Worm (Caenorhabditis elegans) whole organism, late embryonic: ENCODE results near the gene F59A6.10.

ENCODE experiments used
- T23F11.4 ChIP-seq: fragments of 200-800 bp; sonication (Bioruptor generic); optimal IDR thresholded peaks from 2 replicates; lab custom pipeline; 2018; ENCODE audit warnings: mild to moderate bottlenecking, missing genetic modification characterization, missing compliant biosample characterization
- ceh-18 ChIP-seq: sonication (generic microtip); optimal IDR thresholded peaks from 2 replicates; lab custom pipeline; 2016; ENCODE audit warnings: missing genetic modification characterization, missing compliant biosample characterization
- ceh-2 ChIP-seq: sonication (generic microtip); optimal IDR thresholded peaks from 2 replicates; lab custom pipeline; 2016; ENCODE audit warnings: missing genotype, missing genetic modification characterization, missing compliant biosample characterization
- ceh-22 ChIP-seq: sonication (generic microtip); optimal IDR thresholded peaks from 2 replicates; lab custom pipeline; 2017; ENCODE audit warnings: missing biosample characterization, missing genetic modification characterization
- ceh-31 ChIP-seq: sonication (generic microtip); optimal IDR thresholded peaks from 2 replicates; lab custom pipeline; 2016; ENCODE audit warnings: missing genetic modification characterization, missing compliant biosample characterization
- ceh-45 ChIP-seq: fragments of 200-800 bp; sonication (Bioruptor generic); IDR thresholded peaks from 2 replicates; pipeline ENCODE4 v1.3.6; 2022; ENCODE audit warnings: missing genetic modification reagents, missing genetic modification characterization, missing compliant biosample characterization
- ceh-9 ChIP-seq: sonication (generic microtip); optimal IDR thresholded peaks from 2 replicates; lab custom pipeline; 2016; ENCODE audit warnings: mild to moderate bottlenecking, missing genetic modification characterization, inconsistent platforms, missing compliant biosample characterization
- fkh-10 ChIP-seq: fragments of 150-350 bp; optimal IDR thresholded peaks from 2 replicates; lab custom pipeline; 2014; ENCODE audit warnings: missing biosample characterization, missing genetic modification reagents, missing genetic modification characterization
- hlh-13 ChIP-seq: fragments of 200-800 bp; sonication (Bioruptor generic); optimal IDR thresholded peaks from 2 replicates; lab custom pipeline; 2018; ENCODE audit warnings: mild to moderate bottlenecking, missing genetic modification characterization, missing compliant biosample characterization
- hlh-8 ChIP-seq: sonication (generic microtip); optimal IDR thresholded peaks from 2 replicates; lab custom pipeline; 2016; ENCODE audit warnings: missing genotype, missing genetic modification characterization, missing compliant biosample characterization
- madf-2 ChIP-seq: sonication (generic microtip); optimal IDR thresholded peaks from 2 replicates; lab custom pipeline; 2017; ENCODE audit warnings: missing genetic modification characterization, missing compliant biosample characterization
- mec-3 ChIP-seq: sonication (generic microtip); optimal IDR thresholded peaks from 2 replicates; lab custom pipeline; 2016; ENCODE audit warnings: borderline replicate concordance, missing genetic modification characterization, missing compliant biosample characterization
- nhr-232 ChIP-seq: sonication (generic microtip); optimal IDR thresholded peaks from 2 replicates; lab custom pipeline; 2016; ENCODE audit warnings: missing genetic modification characterization, missing compliant biosample characterization
- pax-1 ChIP-seq: fragments of 150-350 bp; optimal IDR thresholded peaks from 2 replicates; lab custom pipeline; 2014; ENCODE audit warnings: missing biosample characterization, missing genetic modification characterization
- pha-4 ChIP-seq: fragments of 150-350 bp; optimal IDR thresholded peaks from 2 replicates; lab custom pipeline; 2018; ENCODE audit warnings: missing biosample characterization, missing genetic modification reagents, missing genetic modification characterization
- pqm-1 ChIP-seq: sonication (generic microtip); optimal IDR thresholded peaks from 2 replicates; lab custom pipeline; 2016; ENCODE audit warnings: missing genetic modification characterization, missing compliant biosample characterization
- ref-2 ChIP-seq: sonication (generic microtip); optimal IDR thresholded peaks from 2 replicates; lab custom pipeline; 2016; ENCODE audit warnings: missing genetic modification characterization, missing compliant biosample characterization
- syd-9 ChIP-seq: sonication (generic microtip); optimal IDR thresholded peaks from 2 replicates; lab custom pipeline; 2016; ENCODE audit warnings: mild to moderate bottlenecking, missing genetic modification characterization, moderate library complexity, missing compliant biosample characterization

Gene F59A6.10

DNA sequence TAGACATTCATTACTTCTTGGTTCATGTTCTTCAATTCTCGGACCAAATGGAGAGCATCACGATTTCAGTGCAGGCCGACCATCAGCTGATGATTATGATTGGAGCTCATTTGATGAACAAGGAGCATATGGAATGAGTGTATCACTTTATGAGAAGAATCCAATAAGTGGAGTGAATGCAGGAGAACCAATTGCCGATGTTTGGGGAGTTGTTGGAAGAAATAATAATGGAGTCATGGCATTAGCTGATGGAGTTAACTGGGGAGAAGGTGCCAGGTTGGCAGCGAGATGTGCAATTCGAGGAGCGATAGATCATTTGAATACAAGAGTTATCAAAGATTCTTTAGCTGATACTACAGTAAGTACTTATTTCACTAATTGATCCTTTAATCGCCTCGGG is 47.0 kb downstream of the F59A6.10 start:
- no peak for TF ChIP-seq ceh-18 (tag; lab: Kevin White, UChicago)
- no peak for TF ChIP-seq pax-1 (tag; lab: Kevin White, UChicago)
- no peak for TF ChIP-seq ceh-45 (GFP tag; lab: Robert Waterston, UW)
- no peak for TF ChIP-seq pha-4
- no peak for TF ChIP-seq hlh-13 (GFP tag; lab: Kevin White, UChicago)
- TF ChIP-seq syd-9 (tag; lab: Kevin White, UChicago) = no peak
- TF ChIP-seq ceh-9 (tag; lab: Kevin White, UChicago) = no peak
- no peak for TF ChIP-seq pqm-1 (tag; lab: Kevin White, UChicago)
- TF ChIP-seq ref-2 = no peak
- TF ChIP-seq T23F11.4 (GFP tag; lab: Kevin White, UChicago) = no peak
- no peak for TF ChIP-seq ceh-2 (tag; lab: Kevin White, UChicago)
- no peak for TF ChIP-seq ceh-22 (tag; lab: Kevin White, UChicago)
- no peak for TF ChIP-seq fkh-10 (GFP tag; lab: Kevin White, UChicago)
- no peak for TF ChIP-seq mec-3 (tag; lab: Kevin White, UChicago)
- TF ChIP-seq ceh-31 (tag; lab: Kevin White, UChicago) = no peak
- no peak for TF ChIP-seq nhr-232 (tag; lab: Kevin White, UChicago)
- TF ChIP-seq hlh-8 (tag; lab: Kevin White, UChicago) = no peak
- TF ChIP-seq madf-2 (tag; lab: Kevin White, UChicago) = no peak
